Fruit fly (Drosophila melanogaster) whole organism, adult: ENCODE results near the gene dysc.

ENCODE experiments used
- CG11617 ChIP-seq: fragments of 200-800 bp; sonication (Bioruptor generic); optimal IDR thresholded peaks from 2 replicates; lab custom pipeline; 2017; ENCODE audit warnings: mild to moderate bottlenecking, missing biosample characterization, missing genetic modification reagents, missing genetic modification characterization
- CG12768 ChIP-seq: fragments of 200-800 bp; sonication (Bioruptor generic); optimal IDR thresholded peaks from 2 replicates; lab custom pipeline; 2017; ENCODE audit warnings: missing biosample characterization, missing genetic modification characterization, mild to moderate bottlenecking, moderate library complexity, missing genetic modification reagents
- CG14711 ChIP-seq: fragments of 200-800 bp; sonication (Bioruptor generic); optimal IDR thresholded peaks from 2 replicates; lab custom pipeline; 2018; ENCODE audit warnings: missing biosample characterization, mild to moderate bottlenecking, missing genetic modification characterization, moderate library complexity
- CG1620 ChIP-seq: fragments of 200-800 bp; sonication (Bioruptor generic); optimal IDR thresholded peaks from 2 replicates; lab custom pipeline; 2016; ENCODE audit warnings: missing biosample characterization, missing genetic modification characterization
- CG33017 ChIP-seq: fragments of 200-800 bp; sonication (Bioruptor generic); optimal IDR thresholded peaks from 2 replicates; lab custom pipeline; 2018; ENCODE audit warnings: missing biosample characterization, mild to moderate bottlenecking, missing genetic modification characterization, moderate library complexity
- CG5204 ChIP-seq: fragments of 200-800 bp; sonication (Bioruptor generic); optimal IDR thresholded peaks from 2 replicates; lab custom pipeline; 2016; ENCODE audit warnings: missing biosample characterization, missing genetic modification characterization
- CG7045 ChIP-seq: fragments of 200-800 bp; sonication (Bioruptor generic); optimal IDR thresholded peaks from 2 replicates; lab custom pipeline; 2017; ENCODE audit warnings: missing biosample characterization, mild to moderate bottlenecking, missing genetic modification characterization
- CG7101 ChIP-seq: fragments of 200-800 bp; sonication (Bioruptor generic); optimal IDR thresholded peaks from 2 replicates; lab custom pipeline; 2018; ENCODE audit warnings: missing biosample characterization, mild to moderate bottlenecking, missing genetic modification characterization, moderate library complexity
- Clk ChIP-seq: fragments of 200-800 bp; sonication (Bioruptor generic); optimal IDR thresholded peaks from 2 replicates; lab custom pipeline; 2017; ENCODE audit warnings: missing biosample characterization, missing genetic modification characterization
- Crg-1 ChIP-seq: fragments of 200-800 bp; sonication (Bioruptor generic); optimal IDR thresholded peaks from 2 replicates; lab custom pipeline; 2016; ENCODE audit warnings: missing biosample characterization, missing genetic modification characterization
- Hr96 ChIP-seq: fragments of 200-800 bp; sonication (Bioruptor generic); optimal IDR thresholded peaks from 2 replicates; lab custom pipeline; 2016; ENCODE audit warnings: missing biosample characterization, missing genetic modification characterization
- Mnt ChIP-seq: fragments of 200-800 bp; sonication (Bioruptor generic); optimal IDR thresholded peaks from 2 replicates; lab custom pipeline; 2016; ENCODE audit warnings: missing biosample characterization, mild to moderate bottlenecking, missing genetic modification characterization
- bab1 ChIP-seq: fragments of 200-800 bp; sonication (Bioruptor generic); optimal IDR thresholded peaks from 3 replicates; lab custom pipeline; 2019; ENCODE audit warnings: missing biosample characterization, mild to moderate bottlenecking, missing genetic modification characterization, moderate library complexity
- cic ChIP-seq: fragments of 200-800 bp; sonication (Bioruptor generic); optimal IDR thresholded peaks from 2 replicates; lab custom pipeline; 2017; ENCODE audit warnings: missing biosample characterization, mild to moderate bottlenecking, missing genetic modification characterization, moderate library complexity
- cnc ChIP-seq, 2 experiments: fragments of >200 bp; optimal IDR thresholded peaks; 2 replicates each; lab custom pipeline; 2017
- kay ChIP-seq: fragments of 200-800 bp; sonication (Bioruptor generic); peaks from one replicate; lab custom pipeline; 2016; ENCODE audit warnings: missing biosample characterization, missing genetic modification characterization, borderline replicate concordance
- ovo ChIP-seq: fragments of 200-800 bp; sonication (Bioruptor generic); optimal IDR thresholded peaks from 2 replicates; lab custom pipeline; 2016; ENCODE audit warnings: missing biosample characterization, missing genetic modification characterization
- pad ChIP-seq: fragments of 200-800 bp; sonication (Bioruptor generic); optimal IDR thresholded peaks from 3 replicates; lab custom pipeline; 2017; ENCODE audit warnings: missing biosample characterization, missing genetic modification characterization, mild to moderate bottlenecking, moderate library complexity, missing genetic modification reagents
- tj ChIP-seq: fragments of 200-800 bp; sonication (Bioruptor generic); optimal IDR thresholded peaks from 3 replicates; lab custom pipeline; 2017; ENCODE audit warnings: missing biosample characterization, mild to moderate bottlenecking, missing genetic modification characterization, moderate library complexity
- toe ChIP-seq: fragments of 200-800 bp; sonication (Bioruptor generic); optimal IDR thresholded peaks from 2 replicates; lab custom pipeline; 2016; ENCODE audit warnings: missing biosample characterization, missing genetic modification characterization

Gene dysc

dm6 chr3L:13923332-13924272, 20.6 kb upstream of the dysc start:
- TF ChIP-seq Hr96 (no peak), Mnt (GFP tag; lab: Kevin White, UChicago) (no peak), bab1 (GFP tag; lab: Kevin White, UChicago) (peak; percentile 6), CG7045 (no peak), cnc (optimal IDR thresholded peaks at IDR 0.05; lab: Kevin White, UChicago) (no peak), toe (GFP tag; lab: Kevin White, UChicago) (no peak), Clk (GFP tag; lab: Kevin White, UChicago) (no peak), CG5204 (GFP tag; lab: Kevin White, UChicago) (no peak), CG14711 (tag; lab: Kevin White, UChicago) (no peak), CG12768 (GFP tag; lab: Kevin White, UChicago) (no peak), tj (GFP tag; lab: Kevin White, UChicago) (peak; percentile 61), kay (GFP tag; lab: Kevin White, UChicago) (peak; percentile 68), cic (no peak), Crg-1 (GFP tag; lab: Kevin White, UChicago) (peak; percentile 24), CG1620 (GFP tag; lab: Kevin White, UChicago) (no peak)

dm6 chr3L:13922023-13922652, 19.1 kb upstream of the dysc start:
- no peak for TF ChIP-seq Mnt (GFP tag; lab: Kevin White, UChicago)
- no peak for TF ChIP-seq tj (GFP tag; lab: Kevin White, UChicago)
- TF ChIP-seq CG1620 (GFP tag; lab: Kevin White, UChicago), result no peak
- no peak for TF ChIP-seq CG7101 (tag; lab: Kevin White, UChicago)
- TF ChIP-seq bab1 (GFP tag; lab: Kevin White, UChicago), result peak; percentile 31

- no peak for TF ChIP-seq Crg-1 (GFP tag; lab: Kevin White, UChicago)
- no peak for TF ChIP-seq Clk (GFP tag; lab: Kevin White, UChicago)
- TF ChIP-seq CG14711 (tag; lab: Kevin White, UChicago), result no peak
- TF ChIP-seq kay (GFP tag; lab: Kevin White, UChicago), result no peak
- no peak for TF ChIP-seq pad (GFP tag; lab: Kevin White, UChicago)
- TF ChIP-seq cic, result no peak
- TF ChIP-seq bab1 (GFP tag; lab: Kevin White, UChicago), result no peak
- no peak for TF ChIP-seq Mnt (GFP tag; lab: Kevin White, UChicago)
- TF ChIP-seq cnc (optimal IDR thresholded peaks at IDR 0.05; lab: Kevin White, UChicago), result no peak
- no peak for TF ChIP-seq tj (GFP tag; lab: Kevin White, UChicago)
- no peak for TF ChIP-seq CG7045
- no peak for TF ChIP-seq ovo (GFP tag; lab: Kevin White, UChicago)
- TF ChIP-seq CG5204 (GFP tag; lab: Kevin White, UChicago), result no peak
- no peak for TF ChIP-seq CG11617
- TF ChIP-seq CG12768 (GFP tag; lab: Kevin White, UChicago), result no peak
- no peak for TF ChIP-seq Hr96
- TF ChIP-seq CG1620 (GFP tag; lab: Kevin White, UChicago), result no peak
- no peak for TF ChIP-seq toe (GFP tag; lab: Kevin White, UChicago)
Measured at dm6 chr3L:13920632-13920981, 17.6 kb upstream of the dysc start.

dm6 chr3L:13919794-13920631, 17.0 kb upstream of the dysc start:
- TF ChIP-seq CG5204 (GFP tag; lab: Kevin White, UChicago) (peak; percentile 73), Mnt (GFP tag; lab: Kevin White, UChicago) (peak; percentile 16), cnc (optimal IDR thresholded peaks at IDR 0.05; lab: Kevin White, UChicago) (no peak), bab1 (GFP tag; lab: Kevin White, UChicago) (peak; percentile 65), CG7101 (tag; lab: Kevin White, UChicago) (peak; percentile 74), CG7045 (peak; percentile 86), toe (GFP tag; lab: Kevin White, UChicago) (peak; percentile 65), Clk (GFP tag; lab: Kevin White, UChicago) (peak; percentile 24), cic (no peak), Hr96 (peak; percentile 68), CG33017 (peak; percentile 75), CG12768 (GFP tag; lab: Kevin White, UChicago) (peak; percentile 84), ovo (GFP tag; lab: Kevin White, UChicago) (no peak), CG14711 (tag; lab: Kevin White, UChicago) (peak; percentile 55), CG11617 (peak; percentile 78), tj (GFP tag; lab: Kevin White, UChicago) (peak; percentile 32), CG1620 (GFP tag; lab: Kevin White, UChicago) (no peak), pad (GFP tag; lab: Kevin White, UChicago) (peak; percentile 77), kay (GFP tag; lab: Kevin White, UChicago) (peak; percentile 88), Crg-1 (GFP tag; lab: Kevin White, UChicago) (no peak)

dm6 chr3L:13918774-13919173, 15.7 kb upstream of the dysc start:
- TF ChIP-seq kay (GFP tag; lab: Kevin White, UChicago) (peak; percentile 55), bab1 (GFP tag; lab: Kevin White, UChicago) (peak; percentile 6), CG5204 (GFP tag; lab: Kevin White, UChicago) (peak; percentile 9), CG33017 (no peak)
